Worm (Caenorhabditis elegans) whole organism, dauer: ENCODE results near the gene ugt-1.

Experiments used
- unc-62 ChIP-seq: sonication (generic microtip); optimal IDR thresholded peaks from 2 replicates; lab custom pipeline; 2017; ENCODE audit warnings: missing biosample characterization, missing genetic modification reagents, missing genetic modification characterization

ugt-1 gene

ce11 chrV:10383950-10384349 is 11.5 kb upstream of the ugt-1 start, which contains the start of gene spe-10:
spe-10 (plus strand) TSS chrV:10384250.
- no peak for TF ChIP-seq unc-62

ce11 chrV:10387412-10387811 is 8.1 kb upstream of the ugt-1 start:
- TF ChIP-seq unc-62: no peak

- no peak for TF ChIP-seq unc-62
Observed at ce11 chrV:10388318-10388717, 7.1 kb upstream of the ugt-1 start, which contains the start of gene AC3.5. AC3.5 (plus strand) TSS chrV:10388527.

- no peak for TF ChIP-seq unc-62
Observed at ce11 chrV:10393708-10394107, 1.8 kb upstream of the ugt-1 start.

ce11 chrV:10398431-10398830 is 3.0 kb downstream of the ugt-1 start, which contains the start of gene ugt-2:
ugt-2 (plus strand) TSS chrV:10398801.
- TF ChIP-seq unc-62: no peak

ce11 chrV:10399290-10399689 is 3.8 kb downstream of the ugt-1 start:
- no peak for TF ChIP-seq unc-62

- no peak for TF ChIP-seq unc-62
Observed at ce11 chrV:10402804-10403203, 7.3 kb downstream of the ugt-1 start, which contains the start of gene F15H10.8. F15H10.8 (minus strand) TSS chrV:10402904.

ce11 chrV:10404701-10405100 is 9.2 kb downstream of the ugt-1 start:
- TF ChIP-seq unc-62: no peak

- no peak for TF ChIP-seq unc-62
Observed at ce11 chrV:10406313-10406712, 10.8 kb downstream of the ugt-1 start, which contains the start of gene F15H10.7. F15H10.7 (minus strand) TSS chrV:10406413.

ce11 chrV:10410030-10410713 is 14.7 kb downstream of the ugt-1 start, which contains the start of gene F15H10.12:
F15H10.12 (minus strand) TSS chrV:10410080.
- TF ChIP-seq unc-62: no peak

ce11 chrV:10414610-10415009 is 19.1 kb downstream of the ugt-1 start, which contains the start of gene F15H10.9:
F15H10.9 (minus strand) TSS chrV:10414710.
- no peak for TF ChIP-seq unc-62

- no peak for TF ChIP-seq unc-62
Observed at ce11 chrV:10416925-10417324, 21.5 kb downstream of the ugt-1 start, which contains the start of gene F15H10.10. F15H10.10 (minus strand) TSS chrV:10417025.

ce11 chrV:10418961-10419360 is 23.5 kb downstream of the ugt-1 start, which contains the start of gene F15H10.5:
F15H10.5 (minus strand) TSS chrV:10419061.
- no peak for TF ChIP-seq unc-62

ce11 chrV:10421802-10422201 is 26.3 kb downstream of the ugt-1 start, which contains the start of gene col-13:
col-13 (minus strand) TSS chrV:10421902.
- no peak for TF ChIP-seq unc-62

ce11 chrV:10423511-10423910 is 28.0 kb downstream of the ugt-1 start:
- TF ChIP-seq unc-62: no peak

- no peak for TF ChIP-seq unc-62
Observed at ce11 chrV:10425098-10425497, 29.6 kb downstream of the ugt-1 start, which contains the start of gene col-12. col-12 (minus strand) TSS chrV:10425198.

- no peak for TF ChIP-seq unc-62
Observed at ce11 chrV:10426253-10426652, 30.8 kb downstream of the ugt-1 start, which contains the start of gene apc-10. apc-10 (minus strand) TSS chrV:10426353.

ce11 chrV:10428608-10429007 is 33.1 kb downstream of the ugt-1 start, which contains the start of gene tag-314:
tag-314 (minus strand) TSS chrV:10428708.
- no peak for TF ChIP-seq unc-62
